Fruit fly (Drosophila melanogaster) whole organism, pupa: Measurements from ENCODE around the gene CG17726.
A peak's percentile ranks its signal among the peaks of the same experiment; 100 is the strongest.

Experiments
- CG10348 ChIP-seq: fragments of 200-800 bp; sonication (Bioruptor generic); IDR thresholded peaks from 2 replicates; pipeline ENCODE4 v1.3.6; 2022; ENCODE audit warnings: missing biosample characterization, missing genetic modification characterization
- CG14655 ChIP-seq: fragments of 200-800 bp; sonication (Bioruptor generic); optimal IDR thresholded peaks from 3 replicates; lab custom pipeline; 2017; ENCODE audit warnings: mild to moderate bottlenecking, missing biosample characterization, missing genetic modification reagents, missing genetic modification characterization
- CG15710 ChIP-seq: fragments of 200-800 bp; sonication (Bioruptor generic); optimal IDR thresholded peaks from 2 replicates; lab custom pipeline; 2018; ENCODE audit warnings: missing biosample characterization, mild to moderate bottlenecking, missing genetic modification characterization, moderate library complexity
- CG4496 ChIP-seq: fragments of 200-800 bp; sonication (Bioruptor generic); IDR thresholded peaks from 3 replicates; pipeline ENCODE4 v1.3.6; 2022; ENCODE audit warnings: missing biosample characterization, missing genetic modification characterization
- CG8301 ChIP-seq: fragments of 200-800 bp; sonication (Bioruptor generic); optimal IDR thresholded peaks from 2 replicates; lab custom pipeline; 2018; ENCODE audit warnings: missing biosample characterization, mild to moderate bottlenecking, missing genetic modification characterization
- EcR ChIP-seq: fragments of 200-800 bp; sonication (Bioruptor generic); optimal IDR thresholded peaks from 3 replicates; lab custom pipeline; 2019; ENCODE audit warnings: missing biosample characterization, missing genetic modification characterization, mild to moderate bottlenecking, moderate library complexity, missing genetic modification reagents
- Ets98B ChIP-seq: fragments of 200-800 bp; sonication (Bioruptor generic); IDR thresholded peaks from 2 replicates; pipeline ENCODE4 v1.3.6; 2022; ENCODE audit warnings: missing biosample characterization, missing genetic modification characterization
- Snoo ChIP-seq: fragments of 200-800 bp; sonication (Bioruptor generic); optimal IDR thresholded peaks from 3 replicates; lab custom pipeline; 2017; ENCODE audit warnings: missing biosample characterization, mild to moderate bottlenecking, missing genetic modification characterization, inconsistent platforms
- fd96Ca ChIP-seq: fragments of 200-800 bp; sonication (Bioruptor generic); IDR thresholded peaks from 3 replicates; pipeline ENCODE4 v1.3.6; 2022; ENCODE audit warnings: missing biosample characterization, missing genetic modification characterization
- gl ChIP-seq: fragments of 200-800 bp; sonication (Bioruptor generic); optimal IDR thresholded peaks from 2 replicates; lab custom pipeline; 2018; ENCODE audit warnings: missing biosample characterization, mild to moderate bottlenecking, missing genetic modification characterization
- rn ChIP-seq: fragments of 200-800 bp; sonication (Bioruptor generic); IDR thresholded peaks from 2 replicates; pipeline ENCODE4 v1.3.6; 2022; ENCODE audit warnings: missing biosample characterization, missing genetic modification characterization

DNA sequence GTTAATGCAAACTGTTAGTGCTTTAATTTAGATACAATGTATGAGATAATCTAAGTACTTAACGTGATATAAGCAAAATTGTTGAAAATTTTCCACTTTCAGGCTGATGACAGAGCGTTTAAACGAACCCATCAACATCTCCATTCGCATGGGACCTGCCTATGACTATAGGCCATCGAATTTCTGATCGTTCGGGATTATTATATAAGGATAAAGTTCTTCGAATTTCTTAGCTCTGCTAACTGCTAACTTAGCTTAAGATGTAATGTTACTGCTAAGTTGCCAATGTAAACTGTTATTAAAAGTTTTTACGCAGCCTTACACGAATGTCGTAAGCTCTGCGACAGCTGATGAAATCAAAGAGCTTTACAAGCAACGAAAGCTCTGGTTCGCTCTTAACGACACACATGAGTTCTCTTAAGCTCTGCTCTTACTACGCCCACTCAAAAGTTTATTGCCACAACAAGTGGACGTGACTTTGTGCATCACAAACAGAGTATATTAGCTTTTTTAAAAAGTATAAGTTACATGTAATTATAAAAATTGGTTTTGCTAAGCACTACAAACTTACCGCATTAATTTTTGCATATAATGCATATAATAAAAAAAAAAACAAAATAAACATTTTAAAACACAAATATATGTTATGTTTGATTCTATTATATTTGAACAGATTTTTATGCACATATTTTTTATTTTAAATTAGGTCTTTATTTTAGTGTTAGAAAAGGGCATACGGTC lies 29.7 kb upstream of the CG17726 start:
- TF ChIP-seq fd96Ca (GFP tag; lab: Robert Waterston, UW) (no peak), EcR (peak; percentile 97), CG8301 (peak; percentile 99), CG4496 (peak; percentile 97), rn (GFP tag; lab: Robert Waterston, UW) (peak; percentile 97), CG15710 (tag; lab: Kevin White, UChicago) (peak; percentile 99), Snoo (peak; percentile 99), CG14655 (GFP tag; lab: Kevin White, UChicago) (peak; percentile 100), gl (tag; lab: Kevin White, UChicago) (peak; percentile 89), Ets98B (peak; percentile 95), CG10348 (GFP tag; lab: Robert Waterston, UW) (peak; percentile 97)
